Worm (Caenorhabditis elegans) whole organism, L1 larva: ENCODE data around the gene srsx-22.
A peak's percentile ranks its signal among the peaks of the same experiment; 100 is the strongest.

Experiments used
- C04F5.9 ChIP-seq: sonication (generic microtip); optimal IDR thresholded peaks from 2 replicates; lab custom pipeline; 2016; ENCODE audit warnings: missing genetic modification characterization, missing compliant biosample characterization
- C16A3.4 ChIP-seq: fragments of 150-350 bp; optimal IDR thresholded peaks from 2 replicates; lab custom pipeline; 2014; ENCODE audit warnings: missing biosample characterization, missing genetic modification characterization
- F16B12.6 ChIP-seq: fragments of 150-350 bp; optimal IDR thresholded peaks from 2 replicates; lab custom pipeline; 2014; ENCODE audit warnings: missing biosample characterization, missing genetic modification characterization
- Y116A8C.19 ChIP-seq: sonication (generic microtip); optimal IDR thresholded peaks from 2 replicates; lab custom pipeline; 2016; ENCODE audit warnings: missing compliant biosample characterization, missing genetic modification characterization, borderline replicate concordance
- aha-1 ChIP-seq: fragments of 150-350 bp; optimal IDR thresholded peaks from 2 replicates; lab custom pipeline; 2014; ENCODE audit warnings: missing biosample characterization, missing genetic modification characterization
- ama-1 ChIP-seq: fragments of 150-350 bp; optimal IDR thresholded peaks from 2 replicates; lab custom pipeline; 2014
- blmp-1 ChIP-seq: fragments of 150-350 bp; optimal IDR thresholded peaks from 2 replicates; lab custom pipeline; 2014; ENCODE audit warnings: missing biosample characterization, missing genetic modification characterization
- ceh-63 ChIP-seq: fragments of 200-800 bp; sonication (Bioruptor generic); optimal IDR thresholded peaks from 2 replicates; lab custom pipeline; 2018; ENCODE audit warnings: mild to moderate bottlenecking, missing genetic modification characterization, missing compliant biosample characterization
- ceh-8 ChIP-seq: fragments of 200-800 bp; sonication (Bioruptor generic); optimal IDR thresholded peaks from 2 replicates; lab custom pipeline; 2018; ENCODE audit warnings: mild to moderate bottlenecking, missing genetic modification characterization, moderate library complexity, missing compliant biosample characterization
- ceh-82 ChIP-seq, 3 experiments: fragments of 150-350 bp in 1 of 3; sonication (generic microtip) in 2 of 3; optimal IDR thresholded peaks; 2 replicates each; lab custom pipeline; 2014 to 2017; ENCODE audit warnings: missing biosample characterization in 3 of 3, missing genetic modification characterization in 3 of 3
- ceh-88 ChIP-seq: fragments of 200-800 bp; sonication (Bioruptor generic); IDR thresholded peaks from 2 replicates; pipeline ENCODE4 v1.3.6; 2022; ENCODE audit warnings: missing genetic modification characterization, missing compliant biosample characterization
- ceh-90 ChIP-seq: sonication (generic microtip); optimal IDR thresholded peaks from 2 replicates; lab custom pipeline; 2016; ENCODE audit warnings: missing genetic modification characterization, missing compliant biosample characterization
- ces-1 ChIP-seq: fragments of 150-350 bp; optimal IDR thresholded peaks from 2 replicates; lab custom pipeline; 2014; ENCODE audit warnings: missing biosample characterization, missing genetic modification reagents, missing genetic modification characterization
- dpl-1 ChIP-seq, 3 experiments: fragments of 150-350 bp in 2 of 3; sonication (generic microtip) in 1 of 3; optimal IDR thresholded peaks; 2 replicates each; lab custom pipeline; 2014 to 2017; ENCODE audit warnings: missing biosample characterization in 3 of 3, missing genetic modification characterization in 3 of 3, missing genetic modification reagents in 3 of 3
- efl-1 ChIP-seq, 4 experiments: fragments of 150-350 bp; optimal IDR thresholded peaks in 3 of 4; peaks in 1 of 4; 1 replicate in 1 of 4; 2 replicates in 3 of 4; lab custom pipeline; 2014; ENCODE audit warnings: missing biosample characterization in 2 of 4, missing genetic modification characterization in 2 of 4, missing genetic modification reagents in 2 of 4
- egl-27 ChIP-seq, 2 experiments: fragments of 150-350 bp in 1 of 2; sonication (generic microtip); optimal IDR thresholded peaks; 3 replicates each; lab custom pipeline; 2017 to 2018; ENCODE audit warnings: missing biosample characterization in 2 of 2, missing genetic modification characterization in 2 of 2, missing genetic modification reagents in 2 of 2
- elt-2 ChIP-seq: sonication (generic microtip); optimal IDR thresholded peaks from 2 replicates; lab custom pipeline; 2016; ENCODE audit warnings: missing genetic modification characterization, mild to moderate bottlenecking, inconsistent platforms, missing compliant biosample characterization, missing genetic modification reagents
- elt-3 ChIP-seq, 6 experiments: fragments of 150-350 bp in 1 of 6; sonication (generic microtip); optimal IDR thresholded peaks; 2 replicates each; lab custom pipeline; 2017 to 2018; ENCODE audit warnings: missing biosample characterization in 6 of 6, missing genetic modification characterization in 6 of 6, inconsistent platforms in 1 of 6
- fkh-10 ChIP-seq: sonication (generic microtip); optimal IDR thresholded peaks from 2 replicates; lab custom pipeline; 2017; ENCODE audit warnings: missing biosample characterization, missing genetic modification reagents, missing genetic modification characterization
- fos-1 ChIP-seq: fragments of 150-350 bp; optimal IDR thresholded peaks from 2 replicates; lab custom pipeline; 2014; ENCODE audit warnings: missing biosample characterization, missing genetic modification characterization
- grh-1 ChIP-seq: fragments of 200-800 bp; sonication (Bioruptor generic); IDR thresholded peaks from 2 replicates; pipeline ENCODE4 v1.3.6; 2022; ENCODE audit warnings: missing genetic modification reagents, missing genetic modification characterization, missing compliant biosample characterization
- hlh-4 ChIP-seq: sonication (generic microtip); optimal IDR thresholded peaks from 2 replicates; lab custom pipeline; 2016; ENCODE audit warnings: mild to moderate bottlenecking, missing genetic modification characterization, missing compliant biosample characterization
- isw-1 ChIP-seq: fragments of 200-800 bp; sonication (Bioruptor generic); IDR thresholded peaks from 2 replicates; pipeline ENCODE4 v1.3.6; 2022; ENCODE audit warnings: missing genetic modification characterization, missing compliant biosample characterization
- jun-1 ChIP-seq: fragments of 150-350 bp; optimal IDR thresholded peaks from 2 replicates; lab custom pipeline; 2014; ENCODE audit warnings: missing biosample characterization, missing genetic modification reagents, missing genetic modification characterization
- lin-13 ChIP-seq: fragments of 150-350 bp; optimal IDR thresholded peaks from 2 replicates; lab custom pipeline; 2014; ENCODE audit warnings: missing biosample characterization, missing genetic modification reagents, missing genetic modification characterization
- lin-14 ChIP-seq: fragments of 200-800 bp; sonication (Bioruptor generic); optimal IDR thresholded peaks from 2 replicates; lab custom pipeline; 2018; ENCODE audit warnings: mild to moderate bottlenecking, missing genetic modification characterization, moderate library complexity, missing compliant biosample characterization
- lin-15B ChIP-seq: fragments of 150-350 bp; sonication (generic microtip); optimal IDR thresholded peaks from 3 replicates; lab custom pipeline; 2014; ENCODE audit warnings: missing biosample characterization, missing genetic modification characterization
- lin-35 ChIP-seq, 2 experiments: fragments of 150-350 bp; optimal IDR thresholded peaks; 2 replicates each; lab custom pipeline; 2014; ENCODE audit warnings: missing biosample characterization in 2 of 2, missing genetic modification characterization in 2 of 2, missing genetic modification reagents in 2 of 2
- lsy-2 ChIP-seq, 2 experiments: fragments of 150-350 bp; optimal IDR thresholded peaks; 2 replicates each; lab custom pipeline; 2014; ENCODE audit warnings: missing biosample characterization in 2 of 2, missing genetic modification characterization in 2 of 2
- mab-9 ChIP-seq: fragments of 200-800 bp; sonication (Bioruptor generic); IDR thresholded peaks from 2 replicates; pipeline ENCODE4 v1.3.6; 2022; ENCODE audit warnings: missing genetic modification reagents, missing genetic modification characterization, missing compliant biosample characterization
- mdl-1 ChIP-seq, 2 experiments: fragments of 150-350 bp; optimal IDR thresholded peaks; 2 replicates each; lab custom pipeline; 2014 to 2017; ENCODE audit warnings: missing biosample characterization in 2 of 2, missing genetic modification characterization in 2 of 2, inconsistent platforms in 1 of 2
- mef-2 ChIP-seq: fragments of 150-350 bp; optimal IDR thresholded peaks from 2 replicates; lab custom pipeline; 2014; ENCODE audit warnings: missing biosample characterization, missing genetic modification characterization
- mep-1 ChIP-seq: fragments of 150-350 bp; optimal IDR thresholded peaks from 2 replicates; lab custom pipeline; 2014; ENCODE audit warnings: missing biosample characterization, missing genetic modification characterization
- nhr-11 ChIP-seq: fragments of 150-350 bp; optimal IDR thresholded peaks from 2 replicates; lab custom pipeline; 2014; ENCODE audit warnings: missing biosample characterization, missing genetic modification characterization
- nhr-19 ChIP-seq: fragments of 200-800 bp; sonication (Bioruptor generic); conservative IDR thresholded peaks from 2 replicates; pipeline ENCODE4 v1.3.6; 2022; ENCODE audit warnings: missing genetic modification characterization, missing compliant biosample characterization
- nhr-237 ChIP-seq: fragments of 150-350 bp; optimal IDR thresholded peaks from 2 replicates; lab custom pipeline; 2014; ENCODE audit warnings: missing biosample characterization, missing genetic modification characterization
- nhr-28 ChIP-seq: fragments of 150-350 bp; optimal IDR thresholded peaks from 2 replicates; lab custom pipeline; 2014; ENCODE audit warnings: missing biosample characterization, missing genetic modification characterization
- nhr-47 ChIP-seq: sonication (generic microtip); optimal IDR thresholded peaks from 2 replicates; lab custom pipeline; 2016; ENCODE audit warnings: mild to moderate bottlenecking, missing genetic modification characterization, moderate library complexity, missing compliant biosample characterization
- nhr-84 ChIP-seq: sonication (generic microtip); optimal IDR thresholded peaks from 2 replicates; lab custom pipeline; 2017; ENCODE audit warnings: missing biosample characterization, missing genetic modification characterization
- nhr-85 ChIP-seq: sonication (generic microtip); peaks from one replicate; lab custom pipeline; 2016; ENCODE audit warnings: missing genetic modification characterization, inconsistent platforms, missing compliant biosample characterization
- pag-3 ChIP-seq: sonication (generic microtip); optimal IDR thresholded peaks from 2 replicates; lab custom pipeline; 2017; ENCODE audit warnings: missing genetic modification characterization, mild to moderate bottlenecking, missing compliant biosample characterization, antibody characterized with exemption, borderline replicate concordance; ENCODE audit not compliant: insufficient read depth
- pqm-1 ChIP-seq: sonication (generic microtip); optimal IDR thresholded peaks from 3 replicates; lab custom pipeline; 2017; ENCODE audit warnings: missing biosample characterization, missing genetic modification characterization
- sox-4 ChIP-seq: sonication (generic microtip); optimal IDR thresholded peaks from 2 replicates; lab custom pipeline; 2016; ENCODE audit warnings: missing genetic modification characterization, missing compliant biosample characterization
- swsn-7 ChIP-seq: sonication (generic microtip); optimal IDR thresholded peaks from 2 replicates; lab custom pipeline; 2016; ENCODE audit warnings: missing genetic modification characterization, missing compliant biosample characterization
- tlp-1 ChIP-seq: fragments of 150-350 bp; optimal IDR thresholded peaks from 2 replicates; lab custom pipeline; 2014; ENCODE audit warnings: missing biosample characterization, missing genetic modification characterization
- unc-130 ChIP-seq: fragments of 150-350 bp; optimal IDR thresholded peaks from 2 replicates; lab custom pipeline; 2017; ENCODE audit warnings: missing biosample characterization, missing genetic modification characterization, inconsistent platforms
- unc-62 ChIP-seq: fragments of 150-350 bp; optimal IDR thresholded peaks from 2 replicates; lab custom pipeline; 2014; ENCODE audit warnings: missing biosample characterization, missing genetic modification reagents, missing genetic modification characterization
- unc-98 ChIP-seq: fragments of 200-800 bp; sonication (Bioruptor generic); IDR thresholded peaks from 2 replicates; pipeline ENCODE4 v1.3.6; 2022; ENCODE audit warnings: missing genetic modification characterization, missing compliant biosample characterization
- zag-1 ChIP-seq: fragments of 150-350 bp; optimal IDR thresholded peaks from 2 replicates; lab custom pipeline; 2014; ENCODE audit warnings: missing biosample characterization, missing genetic modification characterization
- zip-4 ChIP-seq: fragments of 200-800 bp; sonication (Bioruptor generic); optimal IDR thresholded peaks from 2 replicates; lab custom pipeline; 2018; ENCODE audit warnings: mild to moderate bottlenecking, missing genetic modification characterization, moderate library complexity, missing compliant biosample characterization
- ztf-11 ChIP-seq, 2 experiments: sonication (generic microtip); optimal IDR thresholded peaks; 2 replicates each; lab custom pipeline; 2016 to 2017; ENCODE audit warnings: missing genetic modification characterization in 2 of 2, missing biosample characterization in 1 of 2, missing compliant biosample characterization in 1 of 2
- ztf-4 ChIP-seq: fragments of 150-350 bp; optimal IDR thresholded peaks from 2 replicates; lab custom pipeline; 2014; ENCODE audit warnings: missing biosample characterization, missing genetic modification characterization

Gene srsx-22

DNA sequence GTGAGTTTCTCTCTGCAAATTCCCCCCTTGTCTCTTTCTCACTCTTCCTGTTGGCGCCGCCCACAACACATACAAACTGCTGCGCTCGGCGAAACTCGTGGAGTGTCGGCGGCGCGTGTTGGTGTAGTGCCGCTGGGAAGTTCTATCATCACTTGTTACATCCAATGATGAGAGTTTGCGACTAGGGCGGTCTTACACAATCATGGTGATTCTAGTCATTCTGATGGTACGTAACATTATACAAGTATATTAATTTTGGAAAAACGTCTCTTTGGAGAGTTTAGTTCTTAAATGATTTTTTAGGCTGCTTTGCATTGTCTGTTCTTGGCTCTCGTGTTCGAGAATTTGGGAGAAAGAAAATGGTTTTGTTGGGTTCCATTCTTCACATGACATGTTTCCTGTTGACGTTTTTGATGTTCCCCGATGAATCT lies 2.5 kb upstream of the srsx-22 start:
- TF ChIP-seq lin-14 (GFP tag; lab: Kevin White, UChicago) = peak; percentile 92
- peak; percentile 93 for TF ChIP-seq swsn-7 (tag; lab: Kevin White, UChicago)
- TF ChIP-seq nhr-28 = no peak
- peak; percentile 81 for TF ChIP-seq mep-1 (tag; lab: Kevin White, UChicago)
- no peak for TF ChIP-seq ceh-90 (tag; lab: Kevin White, UChicago)
- peak; percentile 69 for TF ChIP-seq zip-4 (GFP tag; lab: Kevin White, UChicago)
- peak in 1 of 2 experiments; percentile 69 for TF ChIP-seq ztf-11 (tag; optimal IDR thresholded peaks at IDR 0.05; lab: Kevin White, UChicago)
- TF ChIP-seq nhr-19 (GFP tag; lab: Robert Waterston, UW) = peak; percentile 95
- no peak for TF ChIP-seq egl-27 (tag; optimal IDR thresholded peaks at IDR 0.05; lab: Kevin White, UChicago)
- peak; percentile 96 for TF ChIP-seq ama-1 (lab: Kevin White, UChicago)
- peak; percentile 56 to 79 for TF ChIP-seq lin-35 (GFP tag; optimal IDR thresholded peaks at IDR 0.05; lab: Kevin White, UChicago)
- TF ChIP-seq blmp-1 = peak; percentile 26
- TF ChIP-seq ceh-88 (GFP tag; lab: Robert Waterston, UW) = 0 out of 2 replicates have a peak, but pooled peaks have one; percentile 28
- TF ChIP-seq zag-1 (tag; lab: Kevin White, UChicago) = no peak
- TF ChIP-seq ces-1 (GFP tag; lab: Kevin White, UChicago) = no peak
- TF ChIP-seq Y116A8C.19 = no peak
- TF ChIP-seq unc-62 (GFP tag; lab: Kevin White, UChicago) = no peak
- no peak for TF ChIP-seq pqm-1
- TF ChIP-seq fos-1 (tag; lab: Kevin White, UChicago) = peak; percentile 75
- no peak for TF ChIP-seq tlp-1 (tag; lab: Kevin White, UChicago)
- peak; percentile 89 for TF ChIP-seq elt-2 (tag; lab: Kevin White, UChicago)
- peak; percentile 84 for TF ChIP-seq grh-1 (GFP tag; lab: Robert Waterston, UW)
- TF ChIP-seq sox-4 (tag; lab: Kevin White, UChicago) = peak; percentile 49
- TF ChIP-seq isw-1 = peak; percentile 42
- no peak for TF ChIP-seq aha-1 (tag; lab: Kevin White, UChicago)
- TF ChIP-seq ceh-63 (GFP tag; lab: Kevin White, UChicago) = no peak
- peak; percentile 22 for TF ChIP-seq unc-130 (tag; lab: Kevin White, UChicago)
- TF ChIP-seq unc-98 (GFP tag; lab: Robert Waterston, UW) = no peak
- TF ChIP-seq pag-3 (tag; lab: Kevin White, UChicago) = no peak
- TF ChIP-seq C04F5.9 (tag; lab: Kevin White, UChicago) = peak; percentile 45
- TF ChIP-seq C16A3.4 (tag; lab: Kevin White, UChicago) = peak; percentile 39
- TF ChIP-seq fkh-10 = peak; percentile 25
- TF ChIP-seq F16B12.6 (tag; lab: Kevin White, UChicago) = peak; percentile 37
- TF ChIP-seq ztf-4 (tag; lab: Kevin White, UChicago) = peak; percentile 77
- no peak for TF ChIP-seq hlh-4 (tag; lab: Kevin White, UChicago)
- TF ChIP-seq lin-15B (tag; lab: Kevin White, UChicago) = peak; percentile 46
- peak; percentile 97 for TF ChIP-seq nhr-85 (tag; lab: Kevin White, UChicago)
- peak; percentile 74 for TF ChIP-seq mab-9 (GFP tag; lab: Robert Waterston, UW)
- peak; percentile 95 for TF ChIP-seq nhr-47 (tag; lab: Kevin White, UChicago)
- TF ChIP-seq mdl-1 (tag; optimal IDR thresholded peaks at IDR 0.05; lab: Kevin White, UChicago) = peak in 1 of 2 experiments; percentile 59
- TF ChIP-seq nhr-237 (tag; lab: Kevin White, UChicago) = peak; percentile 8
- peak; percentile 66 for TF ChIP-seq ceh-8
- peak; percentile 66 to 77 for TF ChIP-seq efl-1 (optimal IDR thresholded peaks at IDR 0.05; lab: Kevin White, UChicago)
- peak; percentile 53 to 96 for TF ChIP-seq efl-1 (GFP tag; optimal IDR thresholded peaks at IDR 0.05 in 1 of 2; lab: Kevin White, UChicago)
- TF ChIP-seq jun-1 (tag; lab: Kevin White, UChicago) = peak; percentile 55
- peak; percentile 16 to 80 (median 29) for TF ChIP-seq elt-3 (tag; optimal IDR thresholded peaks at IDR 0.05; lab: Kevin White, UChicago)
- TF ChIP-seq mef-2 (tag; lab: Kevin White, UChicago) = no peak
- TF ChIP-seq ceh-82 (tag; optimal IDR thresholded peaks at IDR 0.05; lab: Kevin White, UChicago) = peak; percentile 85 to 86 (median 85)
- TF ChIP-seq nhr-84 (tag; lab: Kevin White, UChicago) = no peak
- peak; percentile 28 for TF ChIP-seq nhr-11 (tag; lab: Kevin White, UChicago)
- peak; percentile 59 for TF ChIP-seq lin-13 (GFP tag; lab: Kevin White, UChicago)
- peak; percentile 37 to 64 (median 56) for TF ChIP-seq dpl-1 (GFP tag; optimal IDR thresholded peaks at IDR 0.05; lab: Kevin White, UChicago)
- TF ChIP-seq lsy-2 (tag; optimal IDR thresholded peaks at IDR 0.05; lab: Kevin White, UChicago) = peak; percentile 59 to 84
